Worm (Caenorhabditis elegans) whole organism, mixed stage, embryonic: Measurements from ENCODE around the gene dgk-2.

ENCODE experiments used
- ces-1 ChIP-seq: fragments of 150-350 bp; optimal IDR thresholded peaks from 2 replicates; lab custom pipeline; 2014; ENCODE audit warnings: missing biosample characterization, missing genetic modification reagents, missing genetic modification characterization
- elt-3 ChIP-seq: fragments of 150-350 bp; optimal IDR thresholded peaks from 2 replicates; lab custom pipeline; 2014; ENCODE audit warnings: missing biosample characterization, missing genetic modification characterization
- nhr-12 ChIP-seq: fragments of 150-350 bp; optimal IDR thresholded peaks from 2 replicates; lab custom pipeline; 2014; ENCODE audit warnings: missing biosample characterization, missing genetic modification characterization
- snpc-4 ChIP-seq: fragments of 150-350 bp; optimal IDR thresholded peaks from 2 replicates; lab custom pipeline; 2014; ENCODE audit warnings: missing biosample characterization, missing genetic modification characterization
- ztf-11 ChIP-seq: fragments of 150-350 bp; optimal IDR thresholded peaks from 2 replicates; lab custom pipeline; 2014; ENCODE audit warnings: missing biosample characterization, missing genetic modification characterization

ce11 chrX:4524844-4525243, 20.7 kb upstream of the dgk-2 start:
- TF ChIP-seq elt-3 (tag; lab: Kevin White, UChicago): no peak
- TF ChIP-seq snpc-4 (tag; lab: Kevin White, UChicago): no peak
- TF ChIP-seq ztf-11 (tag; lab: Kevin White, UChicago): no peak
- no peak for TF ChIP-seq nhr-12 (tag; lab: Kevin White, UChicago)
- no peak for TF ChIP-seq ces-1
